Worm (Caenorhabditis elegans) whole organism, L3 larva: ENCODE results near the gene nhr-143.

Source experiments
- ama-1 ChIP-seq: fragments of 150-350 bp; optimal IDR thresholded peaks from 2 replicates; lab custom pipeline; 2018
- nhr-11 ChIP-seq: fragments of 150-350 bp; optimal IDR thresholded peaks from 2 replicates; lab custom pipeline; 2014; ENCODE audit warnings: missing biosample characterization, missing genetic modification characterization
- nhr-23 ChIP-seq: fragments of 150-350 bp; optimal IDR thresholded peaks from 2 replicates; lab custom pipeline; 2014; ENCODE audit warnings: missing biosample characterization, missing genetic modification reagents, missing genetic modification characterization

- TF ChIP-seq nhr-23 (no peak), ama-1 (lab: Kevin White, UChicago) (no peak), nhr-11 (tag; lab: Kevin White, UChicago) (no peak)
Measured at ce11 chrV:9009175-9009574, 34.4 kb upstream of the nhr-143 start, which contains the start of gene srx-2.
